Fruit fly (Drosophila melanogaster) whole organism, embryonic: ENCODE data around the gene gl.

Experiments
- Antp ChIP-seq: fragments of 200-800 bp; sonication (Bioruptor generic); optimal IDR thresholded peaks from 3 replicates; lab custom pipeline; 2016; ENCODE audit warnings: missing biosample characterization, missing genetic modification characterization
- Atf3 ChIP-seq: fragments of 200-800 bp; sonication (Bioruptor generic); optimal IDR thresholded peaks from 3 replicates; lab custom pipeline; 2016; ENCODE audit warnings: missing biosample characterization, missing genetic modification characterization
- B-H1 ChIP-seq: fragments of 200-800 bp; sonication (Bioruptor generic); IDR thresholded peaks from 3 replicates; pipeline ENCODE4 v1.3.6; 2022; ENCODE audit warnings: missing biosample characterization, missing genetic modification characterization
- BEAF-32 ChIP-seq: fragments of 200-800 bp; sonication (Bioruptor generic); optimal IDR thresholded peaks from 3 replicates; lab custom pipeline; 2017; ENCODE audit warnings: missing biosample characterization, missing genetic modification characterization, mild to moderate bottlenecking, moderate library complexity, missing genetic modification reagents
- CG1024 ChIP-seq: fragments of 200-800 bp; sonication (Bioruptor generic); IDR thresholded peaks from 2 replicates; pipeline ENCODE4 v1.3.6; 2022; ENCODE audit warnings: missing biosample characterization, missing genetic modification characterization
- CG12071 ChIP-seq: fragments of 200-800 bp; sonication (Bioruptor generic); optimal IDR thresholded peaks from 3 replicates; lab custom pipeline; 2018; ENCODE audit warnings: missing biosample characterization, mild to moderate bottlenecking, missing genetic modification characterization
- CG12219 ChIP-seq: fragments of 200-800 bp; sonication (Bioruptor generic); optimal IDR thresholded peaks from 3 replicates; lab custom pipeline; 2018; ENCODE audit warnings: missing biosample characterization, mild to moderate bottlenecking, missing genetic modification characterization
- CG14014 ChIP-seq: fragments of 200-800 bp; sonication (Bioruptor generic); IDR thresholded peaks from 2 replicates; pipeline ENCODE4 v1.3.6; 2022; ENCODE audit warnings: missing biosample characterization, missing genetic modification characterization
- CG14441 ChIP-seq: fragments of 200-800 bp; sonication (Bioruptor generic); IDR thresholded peaks from 2 replicates; pipeline ENCODE4 v1.3.6; 2022; ENCODE audit warnings: missing biosample characterization, missing genetic modification characterization
- CG14965 ChIP-seq: fragments of 200-800 bp; sonication (Bioruptor generic); optimal IDR thresholded peaks from 2 replicates; lab custom pipeline; 2016; ENCODE audit warnings: missing biosample characterization, missing genetic modification characterization, borderline replicate concordance
- CG1529 ChIP-seq: fragments of 200-800 bp; sonication (Bioruptor generic); optimal IDR thresholded peaks from 3 replicates; lab custom pipeline; 2018; ENCODE audit warnings: missing biosample characterization, missing genetic modification characterization
- CG16863 ChIP-seq: fragments of 200-800 bp; sonication (Bioruptor generic); optimal IDR thresholded peaks from 3 replicates; lab custom pipeline; 2016; ENCODE audit warnings: missing biosample characterization, missing genetic modification characterization
- CG17328 ChIP-seq: fragments of 200-800 bp; sonication (Bioruptor generic); IDR thresholded peaks from 2 replicates; pipeline ENCODE4 v1.3.6; 2022; ENCODE audit warnings: missing biosample characterization, missing genetic modification characterization
- CG17568 ChIP-seq: fragments of 200-800 bp; sonication (Bioruptor generic); optimal IDR thresholded peaks from 2 replicates; lab custom pipeline; 2018; ENCODE audit warnings: missing biosample characterization, mild to moderate bottlenecking, missing genetic modification characterization, moderate library complexity
- CG2202 ChIP-seq: fragments of 200-800 bp; sonication (Bioruptor generic); optimal IDR thresholded peaks from 2 replicates; lab custom pipeline; 2018; ENCODE audit warnings: missing biosample characterization, mild to moderate bottlenecking, missing genetic modification characterization
- CG3065 ChIP-seq: fragments of 200-800 bp; sonication (Bioruptor generic); optimal IDR thresholded peaks from 2 replicates; lab custom pipeline; 2016; ENCODE audit warnings: missing biosample characterization, missing genetic modification characterization
- CG33557 ChIP-seq: fragments of 200-800 bp; sonication (Bioruptor generic); optimal IDR thresholded peaks from 2 replicates; lab custom pipeline; 2019; ENCODE audit warnings: missing biosample characterization, mild to moderate bottlenecking, missing genetic modification characterization, moderate library complexity
- CG3407 ChIP-seq: fragments of 200-800 bp; sonication (Bioruptor generic); optimal IDR thresholded peaks from 2 replicates; lab custom pipeline; 2018; ENCODE audit warnings: missing biosample characterization, mild to moderate bottlenecking, missing genetic modification characterization
- CG6272 ChIP-seq: fragments of 200-800 bp; sonication (Bioruptor generic); IDR thresholded peaks from 2 replicates; pipeline ENCODE4 v1.3.6; 2022; ENCODE audit warnings: missing biosample characterization, missing genetic modification characterization
- CG6654 ChIP-seq: fragments of 200-800 bp; sonication (Bioruptor generic); optimal IDR thresholded peaks from 2 replicates; lab custom pipeline; 2017; ENCODE audit warnings: missing biosample characterization, mild to moderate bottlenecking, missing genetic modification characterization
- CG7556 ChIP-seq: fragments of 200-800 bp; sonication (Bioruptor generic); optimal IDR thresholded peaks from 2 replicates; lab custom pipeline; 2017; ENCODE audit warnings: missing biosample characterization, mild to moderate bottlenecking, missing genetic modification characterization
- CG9215 ChIP-seq: fragments of 200-800 bp; sonication (Bioruptor generic); IDR thresholded peaks from 2 replicates; pipeline ENCODE4 v1.3.6; 2022; ENCODE audit warnings: missing biosample characterization, missing genetic modification characterization
- Dbx ChIP-seq: fragments of 200-800 bp; sonication (Bioruptor generic); IDR thresholded peaks from 3 replicates; pipeline ENCODE4 v1.3.6; 2022; ENCODE audit warnings: missing biosample characterization, missing genetic modification characterization
- Doc2 ChIP-seq: fragments of 200-800 bp; sonication (Bioruptor generic); IDR thresholded peaks from 2 replicates; pipeline ENCODE4 v1.3.6; 2022; ENCODE audit warnings: missing biosample characterization, missing genetic modification characterization
- ERR ChIP-seq: fragments of 200-800 bp; sonication (Bioruptor generic); optimal IDR thresholded peaks from 2 replicates; lab custom pipeline; 2016; ENCODE audit warnings: missing biosample characterization, missing genetic modification characterization
- Hand ChIP-seq: fragments of 200-800 bp; sonication (Bioruptor generic); optimal IDR thresholded peaks from 2 replicates; lab custom pipeline; 2017; ENCODE audit warnings: mild to moderate bottlenecking, missing biosample characterization, missing genetic modification reagents, missing genetic modification characterization
- Jarid2 ChIP-seq: fragments of 200-800 bp; sonication (Bioruptor generic); optimal IDR thresholded peaks from 3 replicates; lab custom pipeline; 2017; ENCODE audit warnings: mild to moderate bottlenecking, missing biosample characterization, missing genetic modification reagents, missing genetic modification characterization
- Ravus ChIP-seq: fragments of 200-800 bp; sonication (Bioruptor generic); IDR thresholded peaks from 2 replicates; pipeline ENCODE4 v1.3.6; 2022; ENCODE audit warnings: missing biosample characterization, missing genetic modification characterization
- Rx ChIP-seq: fragments of 200-800 bp; sonication (Bioruptor generic); IDR thresholded peaks from 2 replicates; pipeline ENCODE4 v1.3.6; 2022; ENCODE audit warnings: missing biosample characterization, missing genetic modification characterization
- Usf ChIP-seq: fragments of 200-800 bp; sonication (Bioruptor generic); optimal IDR thresholded peaks from 2 replicates; lab custom pipeline; 2017; ENCODE audit warnings: missing genotype, missing biosample characterization, missing genetic modification characterization
- amos ChIP-seq: fragments of 200-800 bp; sonication (Bioruptor generic); IDR thresholded peaks from 2 replicates; pipeline ENCODE4 v1.3.6; 2022; ENCODE audit warnings: missing biosample characterization, missing genetic modification characterization; ENCODE audit not compliant: partially characterized antibody
- ara ChIP-seq: fragments of 200-800 bp; sonication (Bioruptor generic); IDR thresholded peaks from 2 replicates; pipeline ENCODE4 v1.3.6; 2022; ENCODE audit warnings: missing biosample characterization, missing genetic modification characterization
- dm ChIP-seq: fragments of 200-800 bp; sonication (Bioruptor generic); optimal IDR thresholded peaks from 3 replicates; lab custom pipeline; 2016; ENCODE audit warnings: missing biosample characterization, missing genetic modification characterization
- emc ChIP-seq: fragments of 200-800 bp; sonication (Bioruptor generic); optimal IDR thresholded peaks from 2 replicates; lab custom pipeline; 2016; ENCODE audit warnings: missing biosample characterization, missing genetic modification characterization
- gcm2 ChIP-seq: fragments of 200-800 bp; sonication (Bioruptor generic); optimal IDR thresholded peaks from 2 replicates; lab custom pipeline; 2016; ENCODE audit warnings: missing biosample characterization, missing genetic modification characterization
- gro ChIP-seq: fragments of 200-800 bp; sonication (Bioruptor generic); optimal IDR thresholded peaks from 2 replicates; lab custom pipeline; 2016; ENCODE audit warnings: missing biosample characterization, missing genetic modification characterization
- inv ChIP-seq: fragments of 200-800 bp; sonication (Bioruptor generic); IDR thresholded peaks from 2 replicates; pipeline ENCODE4 v1.3.6; 2022; ENCODE audit warnings: missing biosample characterization, missing genetic modification characterization; ENCODE audit not compliant: partially characterized antibody
- jigr1 ChIP-seq: fragments of 200-800 bp; sonication (Bioruptor generic); IDR thresholded peaks from 3 replicates; pipeline ENCODE4 v1.3.6; 2022; ENCODE audit warnings: missing biosample characterization, missing genetic modification characterization
- lbe ChIP-seq: fragments of 200-800 bp; sonication (Bioruptor generic); optimal IDR thresholded peaks from 2 replicates; lab custom pipeline; 2016; ENCODE audit warnings: missing biosample characterization, mild to moderate bottlenecking, missing genetic modification characterization
- p53 ChIP-seq: fragments of 200-800 bp; sonication (Bioruptor generic); optimal IDR thresholded peaks from 2 replicates; lab custom pipeline; 2016; ENCODE audit warnings: missing biosample characterization, missing genetic modification characterization
- pfk ChIP-seq: fragments of 200-800 bp; sonication (Bioruptor generic); optimal IDR thresholded peaks from 2 replicates; lab custom pipeline; 2018; ENCODE audit warnings: missing biosample characterization, mild to moderate bottlenecking, missing genetic modification characterization, moderate library complexity
- prd ChIP-seq, 3 experiments: fragments of >200 bp in 2 of 3; fragments of 200-800 bp in 1 of 3; sonication (Bioruptor generic) in 1 of 3; optimal IDR thresholded peaks in 2 of 3; IDR thresholded peaks in 1 of 3; 2 replicates in 2 of 3; 3 replicates in 1 of 3; pipeline versions ENCODE4 v1.3.6 to Lab custom; 2017 to 2022; ENCODE audit warnings: missing biosample characterization in 1 of 3, missing genetic modification characterization in 1 of 3
- repo ChIP-seq: fragments of 200-800 bp; sonication (Bioruptor generic); optimal IDR thresholded peaks from 2 replicates; lab custom pipeline; 2016; ENCODE audit warnings: missing biosample characterization, missing genetic modification characterization
- slbo ChIP-seq: fragments of 200-800 bp; sonication (Bioruptor generic); IDR thresholded peaks from 2 replicates; pipeline ENCODE4 v1.3.6; 2022; ENCODE audit warnings: missing biosample characterization, missing genetic modification characterization
- so ChIP-seq: fragments of 200-800 bp; sonication (Bioruptor generic); IDR thresholded peaks from 3 replicates; pipeline ENCODE4 v1.3.6; 2022; ENCODE audit warnings: missing biosample characterization, missing genetic modification characterization
- toy ChIP-seq: fragments of 200-800 bp; sonication (Bioruptor generic); IDR thresholded peaks from 2 replicates; pipeline ENCODE4 v1.3.6; 2022; ENCODE audit warnings: missing biosample characterization, missing genetic modification characterization
- tup ChIP-seq: fragments of 200-800 bp; sonication (Bioruptor generic); optimal IDR thresholded peaks from 2 replicates; lab custom pipeline; 2016; ENCODE audit warnings: missing biosample characterization, mild to moderate bottlenecking, missing genetic modification characterization, moderate library complexity
- vvl ChIP-seq: fragments of 200-800 bp; sonication (Bioruptor generic); IDR thresholded peaks from 2 replicates; pipeline ENCODE4 v1.3.6; 2022; ENCODE audit warnings: missing biosample characterization, missing genetic modification characterization
- zf30C ChIP-seq: fragments of 200-800 bp; sonication (Bioruptor generic); optimal IDR thresholded peaks from 3 replicates; lab custom pipeline; 2018; ENCODE audit warnings: missing biosample characterization, mild to moderate bottlenecking, missing genetic modification characterization

The gl gene

DNA sequence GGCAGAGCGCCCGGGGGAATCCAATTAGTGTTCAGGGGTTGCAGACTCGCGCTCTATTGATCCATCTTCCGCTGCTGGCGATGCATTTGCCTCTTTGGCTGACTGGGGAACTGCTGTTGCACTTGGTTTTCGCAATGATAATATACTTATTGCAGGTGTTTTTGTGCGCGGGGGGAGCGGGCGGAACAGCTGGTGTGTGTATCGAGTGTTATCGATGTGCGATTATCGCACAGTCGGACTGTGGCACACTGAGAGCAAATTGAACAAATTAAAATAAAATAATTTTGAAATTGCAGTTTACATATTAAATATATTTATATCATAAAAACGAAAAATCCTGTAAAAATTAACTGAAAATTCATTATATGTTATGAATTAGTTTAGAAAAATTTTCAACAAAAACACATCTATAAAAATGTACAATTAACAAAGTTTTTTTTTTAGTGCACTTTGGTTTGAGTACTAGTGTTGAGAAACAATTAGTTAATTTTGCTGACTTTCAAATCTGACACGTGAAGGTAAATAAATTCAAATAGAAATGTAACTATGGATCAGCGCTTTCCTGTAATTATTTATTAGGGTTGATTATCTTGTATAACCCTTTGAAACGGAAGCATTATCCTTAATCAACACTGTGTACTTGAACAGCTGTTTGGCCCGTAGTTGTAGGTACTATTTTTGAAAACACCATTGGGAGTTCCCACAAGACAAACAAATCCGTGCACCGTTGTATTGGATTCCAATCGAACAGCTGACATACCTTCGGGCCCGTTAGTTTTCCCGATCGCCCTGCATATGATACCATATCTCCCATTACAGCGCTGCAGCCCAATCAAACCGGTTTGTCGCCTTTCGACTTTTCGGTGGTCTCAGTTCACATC lies 30.3 kb upstream of the gl start, which contains the start of the genes Wdr37 and koko (continued):
- TF ChIP-seq BEAF-32 (GFP tag; lab: Kevin White, UChicago) = peak; percentile 70
- no peak for TF ChIP-seq pfk (GFP tag; lab: Kevin White, UChicago)
- peak; percentile 92 for TF ChIP-seq Usf (GFP tag; lab: Kevin White, UChicago)
- TF ChIP-seq Ravus (GFP tag; lab: Robert Waterston, UW) = peak; percentile 94
- peak; percentile 90 for TF ChIP-seq CG3065 (GFP tag; lab: Kevin White, UChicago)
- TF ChIP-seq jigr1 (GFP tag; lab: Robert Waterston, UW) = peak; percentile 94
- peak; percentile 40 for TF ChIP-seq CG14965 (GFP tag; lab: Kevin White, UChicago)
- TF ChIP-seq zf30C (GFP tag; lab: Kevin White, UChicago) = peak; percentile 99
- TF ChIP-seq slbo (GFP tag; lab: Robert Waterston, UW) = peak; percentile 99
- TF ChIP-seq p53 (GFP tag; lab: Kevin White, UChicago) = peak; percentile 46
- TF ChIP-seq so (GFP tag; lab: Robert Waterston, UW) = peak; percentile 90
- no peak for TF ChIP-seq CG17568 (GFP tag; lab: Kevin White, UChicago)
- peak; percentile 24 for TF ChIP-seq CG12071 (GFP tag; lab: Kevin White, UChicago)
- peak; percentile 79 for TF ChIP-seq CG12219 (GFP tag; lab: Kevin White, UChicago)
- TF ChIP-seq Jarid2 = peak; percentile 63
- TF ChIP-seq CG1529 (GFP tag; lab: Kevin White, UChicago) = peak; percentile 80
- TF ChIP-seq CG6654 = peak; percentile 76
- peak; percentile 97 for TF ChIP-seq CG7556
- peak; percentile 95 for TF ChIP-seq CG14441
- peak; percentile 94 for TF ChIP-seq toy
- TF ChIP-seq gro (GFP tag; lab: Kevin White, UChicago) = peak; percentile 49
- peak; percentile 75 for TF ChIP-seq Atf3 (GFP tag; lab: Kevin White, UChicago)
- TF ChIP-seq emc (GFP tag; lab: Kevin White, UChicago) = peak; percentile 36
- no peak for TF ChIP-seq prd (optimal IDR thresholded peaks at IDR 0.05; lab: Kevin White, UChicago)
- peak; percentile 99 for TF ChIP-seq prd (GFP tag; IDR thresholded peaks at IDR 0.05; lab: Robert Waterston, UW)
- TF ChIP-seq vvl (GFP tag; lab: Robert Waterston, UW) = peak; percentile 99
- peak; percentile 98 for TF ChIP-seq CG14014
- TF ChIP-seq Doc2 = peak; percentile 81
- peak; percentile 63 for TF ChIP-seq repo (GFP tag; lab: Kevin White, UChicago)
- no peak for TF ChIP-seq gcm2 (GFP tag; lab: Kevin White, UChicago)
- TF ChIP-seq dm = peak; percentile 53
- peak; percentile 92 for TF ChIP-seq CG1024
- peak; percentile 95 for TF ChIP-seq B-H1 (GFP tag; lab: Robert Waterston, UW)
- peak; percentile 83 for TF ChIP-seq CG16863 (GFP tag; lab: Kevin White, UChicago)
- peak; percentile 97 for TF ChIP-seq CG9215
- peak; percentile 81 for TF ChIP-seq Antp (GFP tag; lab: Kevin White, UChicago)
- TF ChIP-seq lbe (GFP tag; lab: Kevin White, UChicago) = peak; percentile 85
- TF ChIP-seq CG17328 (GFP tag; lab: Robert Waterston, UW) = peak; percentile 97
- TF ChIP-seq Hand (GFP tag; lab: Kevin White, UChicago) = peak; percentile 85
- TF ChIP-seq amos = peak; percentile 62
- peak; percentile 99 for TF ChIP-seq Dbx (GFP tag; lab: Robert Waterston, UW)
- peak; percentile 97 for TF ChIP-seq CG6272
- peak; percentile 83 for TF ChIP-seq Rx (GFP tag; lab: Robert Waterston, UW)
- TF ChIP-seq CG33557 (GFP tag; lab: Kevin White, UChicago) = peak; percentile 96
- TF ChIP-seq CG3407 (GFP tag; lab: Kevin White, UChicago) = peak; percentile 93
- peak; percentile 97 for TF ChIP-seq ara (GFP tag; lab: Robert Waterston, UW)
- TF ChIP-seq CG2202 = peak; percentile 91
- peak; percentile 63 for TF ChIP-seq tup (GFP tag; lab: Kevin White, UChicago)
- TF ChIP-seq inv (GFP tag; lab: Robert Waterston, UW) = peak; percentile 54; the same call in 1 of the 2 replicates
- TF ChIP-seq ERR (GFP tag; lab: Kevin White, UChicago) = peak; percentile 28
